Worm (Caenorhabditis elegans): ENCODE results near the gene clec-157.

The clec-157 gene

ce11 chrIII:4844327-4844726 is at the start of gene clec-157, which contains the start of gene fkh-5:
clec-157 (minus strand) TSS chrIII:4844427.
fkh-5 (plus strand) TSS chrIII:4844662.
- no peak for TF ChIP-seq ham-2 (GFP tag; optimal IDR thresholded peaks at IDR 0.05)
- TF ChIP-seq unc-39 (tag; optimal IDR thresholded peaks at IDR 0.05) = no peak
- TF ChIP-seq unc-62 (GFP tag; optimal IDR thresholded peaks at IDR 0.05) = no peak
- TF ChIP-seq sptf-1 (tag; optimal IDR thresholded peaks at IDR 0.05) = no peak
- no peak for TF ChIP-seq mab-5 (tag; optimal IDR thresholded peaks at IDR 0.05)
- no peak for TF ChIP-seq lsy-2 (tag; optimal IDR thresholded peaks at IDR 0.05)
- TF ChIP-seq cnd-1 (tag; optimal IDR thresholded peaks at IDR 0.05) = no peak
- no peak for TF ChIP-seq ceh-83 (GFP tag; optimal IDR thresholded peaks at IDR 0.05)

DNA sequence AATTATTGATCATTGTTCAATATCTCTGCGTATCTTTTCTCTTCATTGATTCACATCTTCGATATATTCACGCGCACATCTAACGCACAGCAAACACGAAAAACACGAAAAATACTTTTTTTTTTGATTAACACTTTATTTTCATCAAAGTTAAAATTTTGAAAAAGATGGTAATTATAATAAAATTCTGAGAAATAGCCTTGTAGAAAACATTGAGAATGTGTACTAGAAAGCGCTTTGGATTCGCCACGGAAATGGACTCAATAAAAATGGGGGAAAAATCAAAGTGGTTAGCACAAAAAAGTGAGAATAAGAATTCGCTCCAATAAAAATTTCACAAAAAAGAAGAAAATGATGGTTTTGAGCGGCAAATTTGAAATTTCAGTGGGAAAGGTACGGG is 49.3 kb upstream of the clec-157 start, which contains the start of gene F26F4.6:
Gene F26F4.6 (minus strand): TSS at position 101 of the 400 bp plus-strand sequence.
- TF ChIP-seq mab-5 (tag; optimal IDR thresholded peaks at IDR 0.05) (no peak), M03D4.4 (tag; optimal IDR thresholded peaks at IDR 0.05) (no peak), zip-8 (tag; optimal IDR thresholded peaks at IDR 0.05) (no peak), bed-3 (GFP tag; optimal IDR thresholded peaks at IDR 0.05) (no peak), hlh-1 (tag; optimal IDR thresholded peaks at IDR 0.05) (no peak), sem-2 (GFP tag; optimal IDR thresholded peaks at IDR 0.05) (no peak), mep-1 (tag; optimal IDR thresholded peaks at IDR 0.05) (no peak), ceh-43 (GFP tag; optimal IDR thresholded peaks at IDR 0.05) (no peak), unc-62 (GFP tag; optimal IDR thresholded peaks at IDR 0.05) (no peak), drap-1 (GFP tag; optimal IDR thresholded peaks at IDR 0.05) (no peak), ceh-83 (GFP tag; optimal IDR thresholded peaks at IDR 0.05) (no peak), elt-1 (tag; optimal IDR thresholded peaks at IDR 0.05; ENCODE audit: borderline replicate concordance, insufficient read depth) (no peak), ces-1 (GFP tag; optimal IDR thresholded peaks at IDR 0.05) (no peak), lsy-2 (tag; optimal IDR thresholded peaks at IDR 0.05) (no peak), ceh-39 (tag; optimal IDR thresholded peaks at IDR 0.05) (no peak), cnd-1 (tag; optimal IDR thresholded peaks at IDR 0.05) (no peak), lin-13 (tag; optimal IDR thresholded peaks at IDR 0.05) (no peak), flh-1 (GFP tag; optimal IDR thresholded peaks at IDR 0.05) (no peak), nhr-12 (tag; optimal IDR thresholded peaks at IDR 0.05) (no peak), blmp-1 (tag; optimal IDR thresholded peaks at IDR 0.05) (no peak)

- TF ChIP-seq blmp-1 (tag; optimal IDR thresholded peaks at IDR 0.05) (no peak), ceh-39 (tag; optimal IDR thresholded peaks at IDR 0.05) (no peak), bed-3 (GFP tag; optimal IDR thresholded peaks at IDR 0.05) (no peak), pha-4 (tag; optimal IDR thresholded peaks at IDR 0.05) (no peak), tbx-8 (GFP tag; optimal IDR thresholded peaks at IDR 0.05) (no peak), elt-1 (tag; optimal IDR thresholded peaks at IDR 0.05; ENCODE audit: borderline replicate concordance, insufficient read depth) (no peak), cnd-1 (tag; optimal IDR thresholded peaks at IDR 0.05) (no peak)
Observed at ce11 chrIII:4890997-4891396, 46.8 kb upstream of the clec-157 start, which contains the start of gene F26F4.5. F26F4.5 (minus strand) TSS chrIII:4891252.

- no peak for TF ChIP-seq ceh-43 (GFP tag; optimal IDR thresholded peaks at IDR 0.05)
- no peak for TF ChIP-seq nhr-28 (tag; optimal IDR thresholded peaks at IDR 0.05)
- no peak for TF ChIP-seq drap-1 (GFP tag; optimal IDR thresholded peaks at IDR 0.05)
- no peak for TF ChIP-seq unc-62 (GFP tag; optimal IDR thresholded peaks at IDR 0.05)
- no peak for TF ChIP-seq mep-1 (tag; optimal IDR thresholded peaks at IDR 0.05)
- no peak for TF ChIP-seq flh-1 (GFP tag; optimal IDR thresholded peaks at IDR 0.05)
- TF ChIP-seq nhr-12 (tag; optimal IDR thresholded peaks at IDR 0.05) = no peak
- no peak for TF ChIP-seq mab-5 (tag; optimal IDR thresholded peaks at IDR 0.05)
- no peak for TF ChIP-seq blmp-1 (tag; optimal IDR thresholded peaks at IDR 0.05)
- TF ChIP-seq tbx-8 (GFP tag; optimal IDR thresholded peaks at IDR 0.05) = no peak
- no peak for TF ChIP-seq lin-32 (GFP tag; optimal IDR thresholded peaks at IDR 0.05)
- no peak for TF ChIP-seq elt-3 (tag; optimal IDR thresholded peaks at IDR 0.05)
- no peak for TF ChIP-seq nhr-76 (tag; optimal IDR thresholded peaks at IDR 0.05)
- no peak for TF ChIP-seq M03D4.4 (tag; optimal IDR thresholded peaks at IDR 0.05)
- TF ChIP-seq mls-2 (tag; optimal IDR thresholded peaks at IDR 0.05) = no peak
- TF ChIP-seq zip-8 (tag; optimal IDR thresholded peaks at IDR 0.05) = no peak
- no peak for TF ChIP-seq unc-39 (tag; optimal IDR thresholded peaks at IDR 0.05)
- no peak for TF ChIP-seq cnd-1 (tag; optimal IDR thresholded peaks at IDR 0.05)
- no peak for TF ChIP-seq lsy-2 (tag; optimal IDR thresholded peaks at IDR 0.05)
- no peak for TF ChIP-seq nhr-2 (tag; optimal IDR thresholded peaks at IDR 0.05)
Observed at ce11 chrIII:4887291-4887690, 43.1 kb upstream of the clec-157 start, which contains the start of gene clec-6. clec-6 (minus strand) TSS chrIII:4887444.

- TF ChIP-seq mep-1 (tag; optimal IDR thresholded peaks at IDR 0.05) (no peak), ceh-43 (GFP tag; optimal IDR thresholded peaks at IDR 0.05) (no peak), hlh-1 (tag; optimal IDR thresholded peaks at IDR 0.05) (no peak), unc-120 (tag; optimal IDR thresholded peaks at IDR 0.05; ENCODE audit: poor library complexity, severe bottlenecking) (no peak), tbx-8 (GFP tag; optimal IDR thresholded peaks at IDR 0.05) (no peak)
Observed at ce11 chrIII:4883429-4883828, 39.2 kb upstream of the clec-157 start, which contains the start of gene clec-5. clec-5 (minus strand) TSS chrIII:4883606.
